Fruit fly (Drosophila melanogaster): ENCODE results near the gene Cdep.

The Cdep gene

dm6 chr3R:4992227-4992737 lies 81.9 kb downstream of the Cdep start (continued):
- TF ChIP-seq CG11695 (GFP tag; IDR thresholded peaks at IDR 0.05), result 0 out of 3 replicates have a peak, but pooled peaks have one; percentile 49
- peak; percentile 22; the same call in 1 of the 2 replicates for TF ChIP-seq Rfx (GFP tag; IDR thresholded peaks at IDR 0.05)
- peak; percentile 11 for TF ChIP-seq zen (tag; optimal IDR thresholded peaks at IDR 0.05)
- no peak for TF ChIP-seq slou (GFP tag; optimal IDR thresholded peaks at IDR 0.05)
- TF ChIP-seq CG12155 (GFP tag; optimal IDR thresholded peaks at IDR 0.05), result no peak
- TF ChIP-seq stc (GFP tag; IDR thresholded peaks at IDR 0.05), result peak; percentile 47; the same call in 1 of the 2 replicates
- TF ChIP-seq CG32532 (GFP tag; IDR thresholded peaks at IDR 0.05), result 0 out of 2 replicates have a peak, but pooled peaks have one; percentile 26
- TF ChIP-seq CG17385 (GFP tag; optimal IDR thresholded peaks at IDR 0.05), result peak; percentile 39
- TF ChIP-seq jigr1 (GFP tag; IDR thresholded peaks at IDR 0.05), result no peak
- no peak for TF ChIP-seq gfzf (GFP tag; optimal IDR thresholded peaks at IDR 0.05)
- TF ChIP-seq CG5953 (GFP tag; IDR thresholded peaks at IDR 0.05), result no peak
- peak; percentile 5 for TF ChIP-seq CTCF (GFP tag; optimal IDR thresholded peaks at IDR 0.05)
- no peak for TF ChIP-seq CG3995 (GFP tag; optimal IDR thresholded peaks at IDR 0.05)
- TF ChIP-seq vvl (GFP tag; IDR thresholded peaks at IDR 0.05), result peak; percentile 73
- TF ChIP-seq CG13424 (tag; optimal IDR thresholded peaks at IDR 0.05), result peak; percentile 38
- TF ChIP-seq Hmr (GFP tag; optimal IDR thresholded peaks at IDR 0.05), result peak; percentile 25
- no peak for TF ChIP-seq klu (GFP tag; IDR thresholded peaks at IDR 0.05)
- TF ChIP-seq CG12104 (GFP tag; optimal IDR thresholded peaks at IDR 0.05), result peak; percentile 6
- no peak for TF ChIP-seq CG11247 (GFP tag; IDR thresholded peaks at IDR 0.05)
- TF ChIP-seq CG3726 (GFP tag; IDR thresholded peaks at IDR 0.05), result no peak
- TF ChIP-seq Sox100B (GFP tag; optimal IDR thresholded peaks at IDR 0.05), result peak; percentile 59
- TF ChIP-seq gcm (GFP tag; optimal IDR thresholded peaks at IDR 0.05), result peak; percentile 98
- peak; percentile 13 for TF ChIP-seq btn (GFP tag; optimal IDR thresholded peaks at IDR 0.05)
- peak; percentile 13 for TF ChIP-seq CG9797 (GFP tag; optimal IDR thresholded peaks at IDR 0.05)
- no peak for TF ChIP-seq CG13287 (GFP tag; IDR thresholded peaks at IDR 0.05; ENCODE audit: partially characterized antibody)
- peak; percentile 57 for TF ChIP-seq CG12219 (GFP tag; optimal IDR thresholded peaks at IDR 0.05)
- TF ChIP-seq otp (GFP tag; IDR thresholded peaks at IDR 0.05), result peak; percentile 62; the same call in 1 of the 3 replicates
- TF ChIP-seq bigmax (GFP tag; optimal IDR thresholded peaks at IDR 0.05), result no peak
- TF ChIP-seq H15 (GFP tag; IDR thresholded peaks at IDR 0.05), result no peak
- peak; percentile 66 for TF ChIP-seq ATbp (GFP tag; optimal IDR thresholded peaks at IDR 0.05)
- peak; percentile 26 for TF ChIP-seq Deaf1 (tag; optimal IDR thresholded peaks at IDR 0.05)
- peak; percentile 20 for TF ChIP-seq dm (GFP tag; optimal IDR thresholded peaks at IDR 0.05)
- peak; percentile 4 for TF ChIP-seq CG9876 (GFP tag; optimal IDR thresholded peaks at IDR 0.05)
- no peak for TF ChIP-seq CG16779 (GFP tag; IDR thresholded peaks at IDR 0.05)
- TF ChIP-seq so (GFP tag; IDR thresholded peaks at IDR 0.05), result peak; percentile 73
- no peak for TF ChIP-seq maf-S (GFP tag; optimal IDR thresholded peaks at IDR 0.05)
- TF ChIP-seq lbe (GFP tag; optimal IDR thresholded peaks at IDR 0.05), result no peak
- TF ChIP-seq E2f2 (GFP tag; IDR thresholded peaks at IDR 0.05), result peak; percentile 32; the same call in 1 of the 2 replicates
- TF ChIP-seq Max (GFP tag; optimal IDR thresholded peaks at IDR 0.05), result peak; percentile 34
- TF ChIP-seq lmd (GFP tag; IDR thresholded peaks at IDR 0.05), result no peak
- peak; percentile 16 for TF ChIP-seq CG3838 (GFP tag; optimal IDR thresholded peaks at IDR 0.05)
- TF ChIP-seq CG15514 (GFP tag; optimal IDR thresholded peaks at IDR 0.05), result no peak
- peak; percentile 81 for TF ChIP-seq CG6813 (GFP tag; optimal IDR thresholded peaks at IDR 0.05)
- peak; percentile 16 for TF ChIP-seq oc (tag; optimal IDR thresholded peaks at IDR 0.05)
- peak in 1 of 2 experiments; percentile 44 for TF ChIP-seq bsh (GFP tag; optimal IDR thresholded peaks at IDR 0.05)
- peak; percentile 78 for TF ChIP-seq CG10543 (GFP tag; optimal IDR thresholded peaks at IDR 0.05)
- TF ChIP-seq CG14965 (GFP tag; optimal IDR thresholded peaks at IDR 0.05; ENCODE audit: borderline replicate concordance), result no peak
- TF ChIP-seq Six4 (GFP tag; optimal IDR thresholded peaks at IDR 0.05), result peak; percentile 19
- TF ChIP-seq CG1529 (GFP tag; optimal IDR thresholded peaks at IDR 0.05), result peak; percentile 58
- peak; percentile 54 for TF ChIP-seq CG18599 (GFP tag; optimal IDR thresholded peaks at IDR 0.05)
- TF ChIP-seq BtbVII (GFP tag; optimal IDR thresholded peaks at IDR 0.05), result peak; percentile 63
